Worm (Caenorhabditis elegans): ENCODE data around the gene hmt-1.

- TF ChIP-seq lin-11 (tag; optimal IDR thresholded peaks at IDR 0.05) (no peak), unc-55 (GFP tag; optimal IDR thresholded peaks at IDR 0.05) (no peak), F13H6.1 (tag; optimal IDR thresholded peaks at IDR 0.05) (no peak), elt-2 (tag; optimal IDR thresholded peaks at IDR 0.05) (no peak), madf-2 (tag; optimal IDR thresholded peaks at IDR 0.05) (no peak), syd-9 (tag; optimal IDR thresholded peaks at IDR 0.05) (no peak), rnt-1 (tag; optimal IDR thresholded peaks at IDR 0.05) (no peak), odd-2 (tag; optimal IDR thresholded peaks at IDR 0.05) (no peak), ceh-18 (tag; optimal IDR thresholded peaks at IDR 0.05) (no peak)
Measured at ce11 chrIII:11083993-11084392, 15.8 kb downstream of the hmt-1 start.
